Worm (Caenorhabditis elegans) whole organism, L4 larva: Measurements from ENCODE around the gene nhr-13.

Experiments used
- aly-2 ChIP-seq: sonication (generic microtip); optimal IDR thresholded peaks from 2 replicates; lab custom pipeline; 2018; ENCODE audit warnings: missing biosample characterization, missing genetic modification characterization
- ama-1 ChIP-seq: fragments of 150-350 bp; optimal IDR thresholded peaks from 2 replicates; lab custom pipeline; 2014; ENCODE audit warnings: inconsistent platforms, mixed read lengths
- ctbp-1 ChIP-seq: fragments of 200-800 bp; sonication (Bioruptor generic); IDR thresholded peaks from 2 replicates; pipeline ENCODE4 v1.3.6; 2022; ENCODE audit warnings: missing genetic modification reagents, missing genetic modification characterization, missing compliant biosample characterization
- dmd-9 ChIP-seq: fragments of 200-800 bp; sonication (Bioruptor generic); IDR thresholded peaks from 2 replicates; pipeline ENCODE4 v1.3.6; 2022; ENCODE audit warnings: missing genetic modification reagents, missing genetic modification characterization, missing compliant biosample characterization
- fos-1 ChIP-seq: fragments of 150-350 bp; optimal IDR thresholded peaks from 2 replicates; lab custom pipeline; 2014; ENCODE audit warnings: missing biosample characterization, missing genetic modification characterization
- madf-5 ChIP-seq, 2 experiments: fragments of 200-800 bp; sonication (Bioruptor generic); IDR thresholded peaks; 2 replicates each; pipeline ENCODE4 v1.3.6; 2022; ENCODE audit warnings: missing compliant biosample characterization in 2 of 2, missing genetic modification characterization in 2 of 2
- mep-1 ChIP-seq: fragments of 150-350 bp; sonication (generic microtip); optimal IDR thresholded peaks from 3 replicates; lab custom pipeline; 2014; ENCODE audit warnings: missing biosample characterization, missing genetic modification characterization

The nhr-13 gene

ce11 chrV:2244751-2245150 is 52.5 kb downstream of the nhr-13 start, which contains the start of gene cyp-33C5 (continued):
- TF ChIP-seq fos-1 (no peak), ctbp-1 (no peak), mep-1 (tag; lab: Kevin White, UChicago) (no peak), madf-5 (GFP tag; IDR thresholded peaks at IDR 0.05; lab: Robert Waterston, UW) (no peak), dmd-9 (no peak), ama-1 (lab: Kevin White, UChicago) (no peak), aly-2 (tag; lab: Kevin White, UChicago) (no peak)
- TF ChIP-seq, all 104 proteins: peak for 8
